Fruit fly (Drosophila melanogaster): ENCODE results near the gene CG2225.

The CG2225 gene

DNA sequence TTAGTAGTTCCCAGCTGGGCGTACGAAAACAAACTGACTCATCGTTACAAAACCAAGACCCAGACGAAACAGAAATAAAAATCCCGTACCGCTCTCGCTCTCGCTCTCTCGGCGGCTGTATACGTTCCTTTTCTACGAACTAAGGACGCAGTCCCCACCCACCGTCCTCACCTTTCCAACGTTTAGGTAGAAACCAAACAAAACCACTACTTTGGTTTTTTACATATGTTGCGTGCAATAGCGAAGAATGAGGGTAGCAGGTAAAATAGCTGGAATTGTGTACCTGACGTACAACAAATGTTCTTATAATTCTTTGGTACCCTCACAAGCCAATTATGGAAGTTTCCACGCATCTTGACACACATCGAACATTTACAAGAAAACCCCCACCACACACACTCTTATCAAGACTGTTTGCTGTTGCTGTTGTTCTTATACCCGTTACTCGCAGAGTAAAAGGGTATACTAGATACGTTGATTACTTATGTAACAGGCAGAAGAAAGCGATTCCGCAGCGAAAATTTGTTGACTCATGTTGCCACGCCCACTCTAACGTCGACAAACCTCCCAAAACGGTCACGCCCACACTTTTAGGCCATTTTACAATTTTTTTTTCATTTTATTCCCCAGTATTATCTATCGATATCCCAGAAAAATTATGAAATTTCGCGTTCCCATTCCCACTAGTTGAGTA is 58.4 kb downstream of the CG2225 start (continued):
- TF ChIP-seq kay (GFP tag; optimal IDR thresholded peaks at IDR 0.05): peak; percentile 78
- peak; percentile 50; the same call in 2 of the 3 replicates for TF ChIP-seq CG11695 (GFP tag; IDR thresholded peaks at IDR 0.05)
- TF ChIP-seq sc (optimal IDR thresholded peaks at IDR 0.05): no peak
- peak; percentile 41 for TF ChIP-seq sc (GFP tag; optimal IDR thresholded peaks at IDR 0.05)
- no peak for TF ChIP-seq ci (GFP tag; IDR thresholded peaks at IDR 0.05)
- no peak for TF ChIP-seq tx (GFP tag; optimal IDR thresholded peaks at IDR 0.05)
- no peak for TF ChIP-seq Abd-B (GFP tag; optimal IDR thresholded peaks at IDR 0.05)
- TF ChIP-seq Bteb2 (GFP tag; optimal IDR thresholded peaks at IDR 0.05): no peak
- TF ChIP-seq CG7963 (GFP tag; IDR thresholded peaks at IDR 0.05; ENCODE audit: partially characterized antibody): no peak
- TF ChIP-seq Ptx1 (GFP tag; IDR thresholded peaks at IDR 0.05): no peak
- no peak for TF ChIP-seq CG12219 (GFP tag; optimal IDR thresholded peaks at IDR 0.05)
- TF ChIP-seq Xbp1 (GFP tag; optimal IDR thresholded peaks at IDR 0.05): peak; percentile 45
- TF ChIP-seq zen (tag; optimal IDR thresholded peaks at IDR 0.05): peak; percentile 30
- peak; percentile 21 for TF ChIP-seq wek (GFP tag; optimal IDR thresholded peaks at IDR 0.05)
- TF ChIP-seq Scr (GFP tag; IDR thresholded peaks at IDR 0.05; ENCODE audit: partially characterized antibody): no peak
- 0 out of 2 replicates have a peak, but pooled peaks have one; percentile 19 for TF ChIP-seq Awh (GFP tag; IDR thresholded peaks at IDR 0.05)
- no peak for TF ChIP-seq her (GFP tag; optimal IDR thresholded peaks at IDR 0.05)
- TF ChIP-seq CG6254 (GFP tag; optimal IDR thresholded peaks at IDR 0.05): no peak
- TF ChIP-seq CG1832 (GFP tag; optimal IDR thresholded peaks at IDR 0.05): no peak

DNA sequence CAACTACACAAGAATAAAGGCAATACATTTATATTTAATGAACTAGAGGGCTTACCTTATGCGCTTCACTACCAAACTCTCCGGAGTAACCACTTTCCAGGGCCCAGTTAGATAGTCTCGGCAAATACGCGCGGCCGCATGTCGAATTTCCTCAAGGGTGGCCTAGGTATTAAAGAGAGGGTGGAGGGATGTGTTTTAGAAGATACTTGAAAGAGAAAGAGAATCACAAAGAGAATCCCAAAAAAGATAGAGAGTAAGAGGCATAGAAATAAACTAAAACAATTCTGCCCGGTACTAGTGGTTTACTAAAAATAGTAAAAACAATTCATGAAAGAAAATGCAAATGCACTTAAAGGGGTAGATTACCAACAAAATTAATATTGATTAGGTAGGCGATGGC is 59.4 kb downstream of the CG2225 start:
- TF ChIP-seq CG18262 (tag; optimal IDR thresholded peaks at IDR 0.05) (peak; percentile 47), Deaf1 (tag; optimal IDR thresholded peaks at IDR 0.05) (no peak), pros (GFP tag; optimal IDR thresholded peaks at IDR 0.05) (peak; percentile 50), CG3163 (GFP tag; optimal IDR thresholded peaks at IDR 0.05) (peak; percentile 82), kni (GFP tag; optimal IDR thresholded peaks at IDR 0.05) (no peak), CG32532 (GFP tag; IDR thresholded peaks at IDR 0.05) (0 out of 2 replicates have a peak, but pooled peaks have one; percentile 17), CG13894 (tag; optimal IDR thresholded peaks at IDR 0.05) (peak; percentile 11), Elba2 (GFP tag; optimal IDR thresholded peaks at IDR 0.05) (peak; percentile 64), Trl (optimal IDR thresholded peaks at IDR 0.05) (peak; percentile 58 to 63), Trl (GFP tag; optimal IDR thresholded peaks at IDR 0.05) (no peak)

Data from whole organism, embryonic.